Fruit fly (Drosophila melanogaster) whole organism, embryonic: ENCODE results near the gene CG31542.

Source experiments
- Antp ChIP-seq: fragments of 200-800 bp; sonication (Bioruptor generic); optimal IDR thresholded peaks from 3 replicates; lab custom pipeline; 2016; ENCODE audit warnings: missing biosample characterization, missing genetic modification characterization
- Atf-2 ChIP-seq: fragments of 200-800 bp; sonication (Bioruptor generic); optimal IDR thresholded peaks from 2 replicates; lab custom pipeline; 2016; ENCODE audit warnings: missing biosample characterization, missing genetic modification characterization
- B-H1 ChIP-seq: fragments of 200-800 bp; sonication (Bioruptor generic); IDR thresholded peaks from 3 replicates; pipeline ENCODE4 v1.3.6; 2022; ENCODE audit warnings: missing biosample characterization, missing genetic modification characterization
- CG10209 ChIP-seq: fragments of 200-800 bp; sonication (Bioruptor generic); optimal IDR thresholded peaks from 3 replicates; lab custom pipeline; 2017; ENCODE audit warnings: missing biosample characterization, mild to moderate bottlenecking, missing genetic modification characterization, missing genetic modification reagents
- CG10431 ChIP-seq: fragments of 200-800 bp; sonication (Bioruptor generic); optimal IDR thresholded peaks from 3 replicates; lab custom pipeline; 2018; ENCODE audit warnings: missing biosample characterization, mild to moderate bottlenecking, missing genetic modification characterization
- CG15269 ChIP-seq: fragments of 200-800 bp; sonication (Bioruptor generic); optimal IDR thresholded peaks from 2 replicates; lab custom pipeline; 2018; ENCODE audit warnings: missing biosample characterization, mild to moderate bottlenecking, missing genetic modification characterization, moderate library complexity
- CG17186 ChIP-seq: fragments of 200-800 bp; sonication (Bioruptor generic); optimal IDR thresholded peaks from 3 replicates; lab custom pipeline; 2017; ENCODE audit warnings: missing biosample characterization, missing genetic modification reagents, missing genetic modification characterization
- CG17829 ChIP-seq: fragments of 200-800 bp; optimal IDR thresholded peaks from 2 replicates; lab custom pipeline; 2019; ENCODE audit warnings: missing biosample characterization, mild to moderate bottlenecking, missing genetic modification characterization, moderate library complexity
- CG1792 ChIP-seq: fragments of 200-800 bp; sonication (Bioruptor generic); optimal IDR thresholded peaks from 2 replicates; lab custom pipeline; 2016; ENCODE audit warnings: missing biosample characterization, missing genetic modification characterization
- CG18011 ChIP-seq: fragments of 200-800 bp; sonication (Bioruptor generic); optimal IDR thresholded peaks from 2 replicates; lab custom pipeline; 2017; ENCODE audit warnings: missing biosample characterization, missing genetic modification characterization, mild to moderate bottlenecking, moderate library complexity, missing genotype
- CG18764 ChIP-seq: fragments of 200-800 bp; sonication (Bioruptor generic); optimal IDR thresholded peaks from 3 replicates; lab custom pipeline; 2016; ENCODE audit warnings: missing biosample characterization, missing genetic modification characterization
- CG2875 ChIP-seq: fragments of 200-800 bp; sonication (Bioruptor generic); optimal IDR thresholded peaks from 2 replicates; lab custom pipeline; 2017; ENCODE audit warnings: missing biosample characterization, mild to moderate bottlenecking, missing genetic modification characterization, missing genetic modification reagents
- CG31365 ChIP-seq: fragments of 200-800 bp; sonication (Bioruptor generic); optimal IDR thresholded peaks from 2 replicates; lab custom pipeline; 2018; ENCODE audit warnings: missing biosample characterization, mild to moderate bottlenecking, missing genetic modification characterization
- CG3726 ChIP-seq: fragments of 200-800 bp; sonication (Bioruptor generic); IDR thresholded peaks from 3 replicates; pipeline ENCODE4, ENCODE4 v1.3.6; 2022; ENCODE audit warnings: missing biosample characterization, missing genetic modification characterization
- CG8924 ChIP-seq: fragments of 200-800 bp; optimal IDR thresholded peaks from 3 replicates; lab custom pipeline; 2019; ENCODE audit warnings: missing biosample characterization, mild to moderate bottlenecking, missing genetic modification characterization, moderate library complexity
- CG9215 ChIP-seq: fragments of 200-800 bp; sonication (Bioruptor generic); IDR thresholded peaks from 2 replicates; pipeline ENCODE4 v1.3.6; 2022; ENCODE audit warnings: missing biosample characterization, missing genetic modification characterization
- CG9797 ChIP-seq: fragments of 200-800 bp; sonication (Bioruptor generic); optimal IDR thresholded peaks from 3 replicates; lab custom pipeline; 2018; ENCODE audit warnings: missing biosample characterization, mild to moderate bottlenecking, missing genetic modification characterization
- CoRest ChIP-seq: fragments of 200-800 bp; sonication (Bioruptor generic); optimal IDR thresholded peaks from 3 replicates; lab custom pipeline; 2018; ENCODE audit warnings: missing biosample characterization, mild to moderate bottlenecking, missing genetic modification characterization, moderate library complexity
- Elba2 ChIP-seq: fragments of 200-800 bp; sonication (Bioruptor generic); optimal IDR thresholded peaks from 3 replicates; lab custom pipeline; 2016; ENCODE audit warnings: missing biosample characterization, missing genetic modification characterization
- Fer1 ChIP-seq: fragments of 200-800 bp; sonication (Bioruptor generic); optimal IDR thresholded peaks from 2 replicates; lab custom pipeline; 2017; ENCODE audit warnings: missing biosample characterization, mild to moderate bottlenecking, missing genetic modification characterization
- Hand ChIP-seq: fragments of 200-800 bp; sonication (Bioruptor generic); optimal IDR thresholded peaks from 2 replicates; lab custom pipeline; 2017; ENCODE audit warnings: mild to moderate bottlenecking, missing biosample characterization, missing genetic modification reagents, missing genetic modification characterization
- NK7.1 ChIP-seq: fragments of 200-800 bp; sonication (Bioruptor generic); optimal IDR thresholded peaks from 3 replicates; lab custom pipeline; 2016; ENCODE audit warnings: missing biosample characterization, missing genetic modification characterization
- Nf-YB ChIP-seq: fragments of 200-800 bp; sonication (Bioruptor generic); optimal IDR thresholded peaks from 3 replicates; lab custom pipeline; 2019; ENCODE audit warnings: missing biosample characterization, mild to moderate bottlenecking, missing genetic modification characterization, moderate library complexity
- Oaz ChIP-seq: fragments of 200-800 bp; sonication (Bioruptor generic); IDR thresholded peaks from 2 replicates; pipeline ENCODE4 v1.3.6; 2022; ENCODE audit warnings: missing biosample characterization, missing genetic modification characterization
- Rfx ChIP-seq: fragments of 200-800 bp; sonication (Bioruptor generic); IDR thresholded peaks from 2 replicates; pipeline ENCODE4 v1.3.6; 2022; ENCODE audit warnings: missing biosample characterization, missing genetic modification characterization
- Sin3A ChIP-seq: fragments of >200 bp; optimal IDR thresholded peaks from 2 replicates; lab custom pipeline; 2018
- Sry-β ChIP-seq: fragments of 200-800 bp; sonication (Bioruptor generic); optimal IDR thresholded peaks from 2 replicates; lab custom pipeline; 2018; ENCODE audit warnings: missing biosample characterization, mild to moderate bottlenecking, missing genetic modification characterization, moderate library complexity
- Trl ChIP-seq, 3 experiments: fragments of >200 bp in 2 of 3; fragments of 200-800 bp in 1 of 3; sonication (Bioruptor generic) in 1 of 3; optimal IDR thresholded peaks; 2 replicates in 1 of 3; 3 replicates in 2 of 3; lab custom pipeline; 2016 to 2017; ENCODE audit warnings: missing biosample characterization in 1 of 3, missing genetic modification characterization in 1 of 3
- abd-A ChIP-seq: fragments of 200-800 bp; sonication (Bioruptor generic); optimal IDR thresholded peaks from 3 replicates; lab custom pipeline; 2019; ENCODE audit warnings: missing biosample characterization, mild to moderate bottlenecking, missing genetic modification characterization, moderate library complexity
- aop ChIP-seq: fragments of 200-800 bp; sonication (Bioruptor generic); IDR thresholded peaks from 2 replicates; pipeline ENCODE4 v1.3.6; 2022; ENCODE audit warnings: missing biosample characterization, missing genetic modification characterization
- ash1 ChIP-seq: fragments of 200-800 bp; sonication (Bioruptor generic); optimal IDR thresholded peaks from 2 replicates; lab custom pipeline; 2018; ENCODE audit warnings: missing biosample characterization, mild to moderate bottlenecking, missing genetic modification characterization
- cato ChIP-seq: fragments of 200-800 bp; sonication (Bioruptor generic); optimal IDR thresholded peaks from 2 replicates; lab custom pipeline; 2016; ENCODE audit warnings: missing biosample characterization, missing genetic modification characterization, borderline replicate concordance
- dan ChIP-seq: fragments of 200-800 bp; sonication (Bioruptor generic); IDR thresholded peaks from 2 replicates; pipeline ENCODE4 v1.3.6; 2022; ENCODE audit warnings: missing biosample characterization, missing genetic modification characterization
- eve ChIP-seq, 2 experiments: fragments of >200 bp; optimal IDR thresholded peaks; 2 replicates each; lab custom pipeline; 2017; ENCODE audit warnings: missing biosample characterization in 2 of 2, missing genetic modification characterization in 2 of 2
- gcm ChIP-seq: fragments of 200-800 bp; sonication (Bioruptor generic); optimal IDR thresholded peaks from 2 replicates; lab custom pipeline; 2019; ENCODE audit warnings: missing biosample characterization, mild to moderate bottlenecking, missing genetic modification characterization, moderate library complexity
- gcm2 ChIP-seq: fragments of 200-800 bp; sonication (Bioruptor generic); optimal IDR thresholded peaks from 2 replicates; lab custom pipeline; 2016; ENCODE audit warnings: missing biosample characterization, missing genetic modification characterization
- gfzf ChIP-seq: fragments of 200-800 bp; sonication (Bioruptor generic); optimal IDR thresholded peaks from 2 replicates; lab custom pipeline; 2016; ENCODE audit warnings: missing biosample characterization, mild to moderate bottlenecking, missing genetic modification characterization, moderate library complexity
- her ChIP-seq: fragments of 200-800 bp; sonication (Bioruptor generic); optimal IDR thresholded peaks from 2 replicates; lab custom pipeline; 2016; ENCODE audit warnings: missing biosample characterization, missing genetic modification characterization
- hkb ChIP-seq, 2 experiments: fragments of 200-800 bp in 1 of 2; fragments of >200 bp in 1 of 2; sonication (Bioruptor generic) in 1 of 2; IDR thresholded peaks in 1 of 2; optimal IDR thresholded peaks in 1 of 2; 2 replicates each; pipeline versions ENCODE4 v1.3.6 to Lab custom; 2017 to 2022; ENCODE audit warnings: missing biosample characterization in 1 of 2, missing genetic modification characterization in 1 of 2
- inv ChIP-seq: fragments of 200-800 bp; sonication (Bioruptor generic); IDR thresholded peaks from 2 replicates; pipeline ENCODE4 v1.3.6; 2022; ENCODE audit warnings: missing biosample characterization, missing genetic modification characterization; ENCODE audit not compliant: partially characterized antibody
- jumu ChIP-seq: fragments of 200-800 bp; sonication (Bioruptor generic); optimal IDR thresholded peaks from 3 replicates; lab custom pipeline; 2016; ENCODE audit warnings: missing biosample characterization, missing genetic modification characterization
- ken ChIP-seq: fragments of 200-800 bp; sonication (Bioruptor generic); IDR thresholded peaks from 3 replicates; pipeline ENCODE4 v1.3.6; 2022; ENCODE audit warnings: missing biosample characterization, missing genetic modification characterization
- onecut ChIP-seq: fragments of 200-800 bp; sonication (Bioruptor generic); IDR thresholded peaks from 2 replicates; pipeline ENCODE4 v1.3.6; 2022; ENCODE audit warnings: missing biosample characterization, missing genetic modification characterization
- otp ChIP-seq: fragments of 200-800 bp; sonication (Bioruptor generic); IDR thresholded peaks from 3 replicates; pipeline ENCODE4, ENCODE4 v1.3.6; 2022; ENCODE audit warnings: missing biosample characterization, missing genetic modification characterization
- schlank ChIP-seq: fragments of 200-800 bp; sonication (Bioruptor generic); optimal IDR thresholded peaks from 2 replicates; lab custom pipeline; 2018; ENCODE audit warnings: missing biosample characterization, mild to moderate bottlenecking, missing genetic modification characterization
- sim ChIP-seq: fragments of 200-800 bp; sonication (Bioruptor generic); IDR thresholded peaks from 2 replicates; pipeline ENCODE4 v1.3.6; 2022; ENCODE audit warnings: missing biosample characterization, missing genetic modification characterization
- stc ChIP-seq: fragments of 200-800 bp; sonication (Bioruptor generic); IDR thresholded peaks from 2 replicates; pipeline ENCODE4 v1.3.6; 2022; ENCODE audit warnings: missing biosample characterization, missing genetic modification characterization
- tna ChIP-seq: fragments of 200-800 bp; sonication (Bioruptor generic); IDR thresholded peaks from 2 replicates; pipeline ENCODE4 v1.3.6; 2022; ENCODE audit warnings: missing biosample characterization, missing genetic modification characterization; ENCODE audit not compliant: partially characterized antibody
- toy ChIP-seq: fragments of 200-800 bp; sonication (Bioruptor generic); IDR thresholded peaks from 2 replicates; pipeline ENCODE4 v1.3.6; 2022; ENCODE audit warnings: missing biosample characterization, missing genetic modification characterization
- vnd ChIP-seq: fragments of 200-800 bp; sonication (Bioruptor generic); IDR thresholded peaks from 3 replicates; pipeline ENCODE4 v1.3.6; 2022; ENCODE audit warnings: missing biosample characterization, missing genetic modification characterization; ENCODE audit not compliant: partially characterized antibody
- zf30C ChIP-seq: fragments of 200-800 bp; sonication (Bioruptor generic); optimal IDR thresholded peaks from 3 replicates; lab custom pipeline; 2018; ENCODE audit warnings: missing biosample characterization, mild to moderate bottlenecking, missing genetic modification characterization

The CG31542 gene

DNA sequence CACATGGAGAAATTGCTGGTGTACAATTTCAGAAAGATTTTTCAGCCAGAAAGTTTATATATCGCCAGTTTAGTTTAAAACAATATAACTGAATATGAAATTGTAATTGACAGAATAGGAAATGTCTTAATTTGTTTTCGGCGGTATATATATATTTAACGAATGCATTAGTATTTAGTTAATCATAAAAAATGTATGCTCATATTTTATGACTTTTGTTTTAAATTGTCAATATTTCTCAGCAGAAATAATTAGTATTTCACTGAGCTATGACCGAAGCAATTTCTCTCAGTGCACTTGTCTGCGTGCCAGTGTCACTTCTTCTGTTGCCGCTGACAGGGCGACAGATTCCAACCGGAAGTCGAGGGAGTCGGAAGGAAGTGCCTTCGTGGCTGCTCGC is 43.6 kb downstream of the CG31542 start (continued):
- TF ChIP-seq Hand (GFP tag; lab: Kevin White, UChicago) = peak; percentile 62
- TF ChIP-seq sim (GFP tag; lab: Robert Waterston, UW) = no peak
- no peak for TF ChIP-seq Atf-2
- no peak for TF ChIP-seq abd-A (tag; lab: Kevin White, UChicago)
- TF ChIP-seq Nf-YB = no peak
- TF ChIP-seq gfzf (GFP tag; lab: Kevin White, UChicago) = no peak
- TF ChIP-seq hkb (optimal IDR thresholded peaks at IDR 0.05; lab: Kevin White, UChicago) = no peak
- no peak for TF ChIP-seq hkb (GFP tag; IDR thresholded peaks at IDR 0.05; lab: Robert Waterston, UW)
- TF ChIP-seq jumu (GFP tag; lab: Kevin White, UChicago) = no peak
- TF ChIP-seq inv (GFP tag; lab: Robert Waterston, UW) = no peak
- TF ChIP-seq zf30C (GFP tag; lab: Kevin White, UChicago) = peak; percentile 14
- no peak for TF ChIP-seq CG10431 (GFP tag; lab: Kevin White, UChicago)
- no peak for TF ChIP-seq Sin3A (lab: Kevin White, UChicago)
- no peak for TF ChIP-seq Oaz (GFP tag; lab: Robert Waterston, UW)
- no peak for TF ChIP-seq CG3726
- TF ChIP-seq schlank (tag; lab: Kevin White, UChicago) = no peak
- TF ChIP-seq ken (GFP tag; lab: Robert Waterston, UW) = 0 out of 3 replicates have a peak, but pooled peaks have one; percentile 37
- no peak for TF ChIP-seq aop (GFP tag; lab: Robert Waterston, UW)
- TF ChIP-seq NK7.1 (GFP tag; lab: Kevin White, UChicago) = no peak
- TF ChIP-seq CG31365 (tag; lab: Kevin White, UChicago) = no peak
- TF ChIP-seq CG9797 = no peak
- peak; percentile 47 for TF ChIP-seq CG8924
- TF ChIP-seq ash1 (GFP tag; lab: Kevin White, UChicago) = no peak
- no peak for TF ChIP-seq otp
- TF ChIP-seq Elba2 (GFP tag; lab: Kevin White, UChicago) = no peak
- TF ChIP-seq vnd (GFP tag; lab: Robert Waterston, UW) = no peak
- TF ChIP-seq onecut (GFP tag; lab: Robert Waterston, UW) = no peak
- TF ChIP-seq CG17186 (GFP tag; lab: Kevin White, UChicago) = no peak
- no peak for TF ChIP-seq Trl (optimal IDR thresholded peaks at IDR 0.05; lab: Kevin White, UChicago)
- TF ChIP-seq Trl (GFP tag; optimal IDR thresholded peaks at IDR 0.05; lab: Kevin White, UChicago) = no peak
- TF ChIP-seq toy (GFP tag; lab: Robert Waterston, UW) = no peak
- TF ChIP-seq CG17829 (tag; lab: Kevin White, UChicago) = peak; percentile 44
- no peak for TF ChIP-seq gcm (GFP tag; lab: Kevin White, UChicago)
- no peak for TF ChIP-seq B-H1
- no peak for TF ChIP-seq cato (GFP tag; lab: Kevin White, UChicago)
- peak; percentile 58 for TF ChIP-seq CG15269
- TF ChIP-seq Sry-β (GFP tag; lab: Kevin White, UChicago) = no peak
- no peak for TF ChIP-seq eve (GFP tag; optimal IDR thresholded peaks at IDR 0.05; lab: Kevin White, UChicago)
- no peak for TF ChIP-seq CG9215 (GFP tag; lab: Robert Waterston, UW)
- TF ChIP-seq her (GFP tag; lab: Kevin White, UChicago) = no peak
- TF ChIP-seq Rfx (GFP tag; lab: Robert Waterston, UW) = no peak; the same call in 1 of the 2 replicates
- no peak for TF ChIP-seq CG1792 (GFP tag; lab: Kevin White, UChicago)
- TF ChIP-seq stc = no peak
- TF ChIP-seq CG2875 = peak; percentile 2
- no peak for TF ChIP-seq gcm2 (GFP tag; lab: Kevin White, UChicago)
- no peak for TF ChIP-seq CG18011 (GFP tag; lab: Kevin White, UChicago)
- TF ChIP-seq tna (GFP tag; lab: Robert Waterston, UW) = no peak
- TF ChIP-seq dan = no peak
- peak; percentile 58 for TF ChIP-seq CoRest (tag; lab: Kevin White, UChicago)
- TF ChIP-seq CG18764 = no peak
- no peak for TF ChIP-seq Antp
- TF ChIP-seq CG10209 = peak; percentile 56
- TF ChIP-seq Fer1 (GFP tag; lab: Kevin White, UChicago) = peak; percentile 65
